Worm (Caenorhabditis elegans) whole organism, L4 larva: ENCODE measurements around the gene fbxa-165.
A peak's percentile ranks its signal among the peaks of the same experiment; 100 is the strongest.

ENCODE experiments used
- D1046.2 ChIP-seq: fragments of 200-800 bp; sonication (Bioruptor generic); IDR thresholded peaks from 2 replicates; pipeline ENCODE4 v1.3.6; 2022; ENCODE audit warnings: missing genetic modification characterization, missing compliant biosample characterization
- F26F4.8 ChIP-seq: fragments of 200-800 bp; sonication (Bioruptor generic); conservative IDR thresholded peaks from 2 replicates; pipeline ENCODE4 v1.3.6; 2022; ENCODE audit warnings: missing genetic modification characterization, missing compliant biosample characterization
- F37D6.2 ChIP-seq: sonication (generic microtip); optimal IDR thresholded peaks from 2 replicates; lab custom pipeline; 2016; ENCODE audit warnings: mild to moderate bottlenecking, missing genetic modification characterization, missing compliant biosample characterization
- R02D3.7 ChIP-seq: fragments of 150-350 bp; sonication (generic microtip); optimal IDR thresholded peaks from 3 replicates; lab custom pipeline; 2014; ENCODE audit warnings: missing biosample characterization, missing genetic modification characterization
- Y5F2A.4 ChIP-seq: fragments of 200-800 bp; sonication (Bioruptor generic); optimal IDR thresholded peaks from 2 replicates; lab custom pipeline; 2018; ENCODE audit warnings: mild to moderate bottlenecking, missing genetic modification characterization, missing compliant biosample characterization
- ZK337.2 ChIP-seq: fragments of 200-800 bp; sonication (Bioruptor generic); IDR thresholded peaks from 2 replicates; pipeline ENCODE4 v1.3.6; 2022; ENCODE audit warnings: missing genetic modification reagents, missing genetic modification characterization, missing compliant biosample characterization
- ZK546.5 ChIP-seq, 2 experiments: sonication (generic microtip); optimal IDR thresholded peaks; 2 replicates each; lab custom pipeline; 2017; ENCODE audit warnings: missing biosample characterization in 2 of 2, missing genetic modification characterization in 2 of 2
- aly-2 ChIP-seq: sonication (generic microtip); optimal IDR thresholded peaks from 2 replicates; lab custom pipeline; 2018; ENCODE audit warnings: missing biosample characterization, missing genetic modification characterization
- ama-1 ChIP-seq: fragments of 150-350 bp; optimal IDR thresholded peaks from 2 replicates; lab custom pipeline; 2014; ENCODE audit warnings: inconsistent platforms, mixed read lengths
- attf-4 ChIP-seq: sonication (generic microtip); optimal IDR thresholded peaks from 3 replicates; lab custom pipeline; 2017; ENCODE audit warnings: missing biosample characterization, missing genetic modification characterization
- ceh-20 ChIP-seq: fragments of 200-800 bp; sonication (Bioruptor generic); IDR thresholded peaks from 2 replicates; pipeline ENCODE4 v1.3.6; 2022; ENCODE audit warnings: missing genetic modification reagents, missing genetic modification characterization, missing compliant biosample characterization
- ceh-32 ChIP-seq: sonication (generic microtip); optimal IDR thresholded peaks from 2 replicates; lab custom pipeline; 2016; ENCODE audit warnings: mild to moderate bottlenecking, missing genetic modification characterization, missing compliant biosample characterization; ENCODE audit not compliant: poor library complexity
- ceh-62 ChIP-seq: sonication (generic microtip); optimal IDR thresholded peaks from 2 replicates; lab custom pipeline; 2017; ENCODE audit warnings: missing biosample characterization, missing genetic modification characterization
- ceh-82 ChIP-seq: sonication (generic microtip); optimal IDR thresholded peaks from 2 replicates; lab custom pipeline; 2017; ENCODE audit warnings: missing biosample characterization, missing genetic modification characterization
- cey-2 ChIP-seq: sonication (generic microtip); optimal IDR thresholded peaks from 3 replicates; lab custom pipeline; 2017; ENCODE audit warnings: missing genetic modification characterization, mild to moderate bottlenecking, missing compliant biosample characterization, antibody characterized with exemption, borderline replicate concordance; ENCODE audit not compliant: insufficient read depth
- ctbp-1 ChIP-seq: fragments of 200-800 bp; sonication (Bioruptor generic); IDR thresholded peaks from 2 replicates; pipeline ENCODE4 v1.3.6; 2022; ENCODE audit warnings: missing genetic modification reagents, missing genetic modification characterization, missing compliant biosample characterization
- dmd-6 ChIP-seq: fragments of 200-800 bp; sonication (Bioruptor generic); IDR thresholded peaks from 2 replicates; pipeline ENCODE4 v1.3.6; 2022; ENCODE audit warnings: missing genetic modification reagents, missing genetic modification characterization, missing compliant biosample characterization
- egl-43 ChIP-seq: fragments of 200-800 bp; sonication (Bioruptor generic); IDR thresholded peaks from 2 replicates; pipeline ENCODE4 v1.3.6; 2022; ENCODE audit warnings: missing genetic modification reagents, missing genetic modification characterization, missing compliant biosample characterization
- hif-1 ChIP-seq, 2 experiments: sonication (generic microtip); optimal IDR thresholded peaks; 2 replicates each; lab custom pipeline; 2016 to 2017; ENCODE audit warnings: missing compliant biosample characterization in 2 of 2, missing genetic modification characterization in 2 of 2, missing genetic modification reagents in 2 of 2, missing genotype in 2 of 2, mild to moderate bottlenecking in 1 of 2
- hlh-11 ChIP-seq: fragments of 200-800 bp; sonication (Bioruptor generic); optimal IDR thresholded peaks from 2 replicates; lab custom pipeline; 2018; ENCODE audit warnings: mild to moderate bottlenecking, missing genetic modification characterization, missing compliant biosample characterization
- hmg-1.1 ChIP-seq: fragments of 200-800 bp; sonication (Bioruptor generic); IDR thresholded peaks from 2 replicates; pipeline ENCODE4 v1.3.6; 2022; ENCODE audit warnings: missing genetic modification reagents, missing genetic modification characterization, missing compliant biosample characterization
- jun-1 ChIP-seq: fragments of 150-350 bp; optimal IDR thresholded peaks from 2 replicates; lab custom pipeline; 2014; ENCODE audit warnings: missing biosample characterization, missing genetic modification reagents, missing genetic modification characterization
- lim-7 ChIP-seq: fragments of 200-800 bp; sonication (Bioruptor generic); IDR thresholded peaks from 2 replicates; pipeline ENCODE4 v1.3.6; 2022; ENCODE audit warnings: missing genetic modification characterization, missing compliant biosample characterization
- lin-29 ChIP-seq: fragments of 200-800 bp; sonication (Bioruptor generic); IDR thresholded peaks from 2 replicates; pipeline ENCODE4 v1.3.6; 2022; ENCODE audit warnings: missing genetic modification reagents, missing genetic modification characterization, missing compliant biosample characterization
- lir-3 ChIP-seq: sonication (generic microtip); optimal IDR thresholded peaks from 2 replicates; lab custom pipeline; 2016; ENCODE audit warnings: mild to moderate bottlenecking, missing genetic modification characterization, missing compliant biosample characterization
- mep-1 ChIP-seq: fragments of 150-350 bp; sonication (generic microtip); optimal IDR thresholded peaks from 3 replicates; lab custom pipeline; 2014; ENCODE audit warnings: missing biosample characterization, missing genetic modification characterization
- mes-2 ChIP-seq: sonication (generic microtip); optimal IDR thresholded peaks from 2 replicates; lab custom pipeline; 2016; ENCODE audit warnings: missing genotype, mild to moderate bottlenecking, missing genetic modification characterization, missing compliant biosample characterization; ENCODE audit not compliant: poor library complexity, severe bottlenecking
- mxl-3 ChIP-seq: fragments of 200-800 bp; sonication (Bioruptor generic); optimal IDR thresholded peaks from 2 replicates; lab custom pipeline; 2018; ENCODE audit warnings: mild to moderate bottlenecking, missing genetic modification characterization, missing compliant biosample characterization
- nhr-10 ChIP-seq: fragments of 150-350 bp; optimal IDR thresholded peaks from 2 replicates; lab custom pipeline; 2014; ENCODE audit warnings: missing biosample characterization, missing genetic modification characterization
- nhr-102 ChIP-seq: sonication (generic microtip); optimal IDR thresholded peaks from 2 replicates; lab custom pipeline; 2016; ENCODE audit warnings: mild to moderate bottlenecking, missing genetic modification characterization, moderate library complexity, missing compliant biosample characterization
- nhr-11 ChIP-seq: fragments of 150-350 bp; optimal IDR thresholded peaks from 2 replicates; lab custom pipeline; 2014; ENCODE audit warnings: missing biosample characterization, missing genetic modification characterization
- nhr-237 ChIP-seq: sonication (generic microtip); optimal IDR thresholded peaks from 2 replicates; lab custom pipeline; 2017; ENCODE audit warnings: missing biosample characterization, missing genetic modification characterization
- nhr-25 ChIP-seq: sonication (generic microtip); optimal IDR thresholded peaks from 2 replicates; lab custom pipeline; 2017; ENCODE audit warnings: missing genetic modification characterization, mild to moderate bottlenecking, missing compliant biosample characterization, antibody characterized with exemption, moderate library complexity, borderline replicate concordance; ENCODE audit not compliant: insufficient read depth
- nhr-42 ChIP-seq: fragments of 200-800 bp; sonication (Bioruptor generic); IDR thresholded peaks from 2 replicates; pipeline ENCODE4 v1.3.6; 2022; ENCODE audit warnings: missing genetic modification characterization, missing compliant biosample characterization
- nhr-6 ChIP-seq: fragments of 150-350 bp; optimal IDR thresholded peaks from 2 replicates; lab custom pipeline; 2014; ENCODE audit warnings: missing biosample characterization, missing genetic modification characterization
- nhr-76 ChIP-seq: fragments of 150-350 bp; optimal IDR thresholded peaks from 2 replicates; lab custom pipeline; 2014; ENCODE audit warnings: missing biosample characterization, missing genetic modification characterization
- nhr-77 ChIP-seq: fragments of 150-350 bp; optimal IDR thresholded peaks from 2 replicates; lab custom pipeline; 2014; ENCODE audit warnings: missing biosample characterization, missing genetic modification characterization
- pha-4 ChIP-seq, 2 experiments: fragments of 150-350 bp in 1 of 2; fragments of 200-800 bp in 1 of 2; sonication (Bioruptor generic) in 1 of 2; IDR thresholded peaks in 1 of 2; optimal IDR thresholded peaks in 1 of 2; 2 replicates each; pipeline versions ENCODE4 v1.3.6 to Lab custom; 2014 to 2022; ENCODE audit warnings: missing genetic modification characterization in 2 of 2, missing genetic modification reagents in 2 of 2, missing biosample characterization in 1 of 2, missing compliant biosample characterization in 1 of 2
- pqm-1 ChIP-seq: sonication (generic microtip); optimal IDR thresholded peaks from 2 replicates; lab custom pipeline; 2017; ENCODE audit warnings: missing biosample characterization, missing genetic modification characterization
- saeg-2 ChIP-seq: fragments of 200-800 bp; sonication (Bioruptor generic); IDR thresholded peaks from 2 replicates; pipeline ENCODE4 v1.3.6; 2022; ENCODE audit warnings: missing genetic modification reagents, missing genetic modification characterization, missing compliant biosample characterization
- sdz-12 ChIP-seq: fragments of 200-800 bp; sonication (Bioruptor generic); optimal IDR thresholded peaks from 2 replicates; lab custom pipeline; 2018; ENCODE audit warnings: mild to moderate bottlenecking, missing genetic modification characterization, missing compliant biosample characterization
- set-16 ChIP-seq: fragments of 200-800 bp; sonication (Bioruptor generic); IDR thresholded peaks from 2 replicates; pipeline ENCODE4 v1.3.6; 2022; ENCODE audit warnings: missing genetic modification reagents, missing genetic modification characterization, missing compliant biosample characterization
- skn-1 ChIP-seq: fragments of 150-350 bp; optimal IDR thresholded peaks from 2 replicates; lab custom pipeline; 2014; ENCODE audit warnings: missing biosample characterization, missing genetic modification characterization
- unc-62 ChIP-seq, 3 experiments: fragments of 150-350 bp in 1 of 3; sonication (generic microtip); optimal IDR thresholded peaks in 2 of 3; peaks in 1 of 3; 1 replicate in 1 of 3; 2 replicates in 2 of 3; lab custom pipeline; 2014 to 2017; ENCODE audit warnings: missing biosample characterization in 3 of 3, missing genetic modification characterization in 3 of 3, missing genetic modification reagents in 3 of 3, missing genotype in 1 of 3
- zip-2 ChIP-seq: fragments of 150-350 bp; optimal IDR thresholded peaks from 2 replicates; lab custom pipeline; 2014; ENCODE audit warnings: missing biosample characterization, missing genetic modification characterization

The fbxa-165 gene

DNA sequence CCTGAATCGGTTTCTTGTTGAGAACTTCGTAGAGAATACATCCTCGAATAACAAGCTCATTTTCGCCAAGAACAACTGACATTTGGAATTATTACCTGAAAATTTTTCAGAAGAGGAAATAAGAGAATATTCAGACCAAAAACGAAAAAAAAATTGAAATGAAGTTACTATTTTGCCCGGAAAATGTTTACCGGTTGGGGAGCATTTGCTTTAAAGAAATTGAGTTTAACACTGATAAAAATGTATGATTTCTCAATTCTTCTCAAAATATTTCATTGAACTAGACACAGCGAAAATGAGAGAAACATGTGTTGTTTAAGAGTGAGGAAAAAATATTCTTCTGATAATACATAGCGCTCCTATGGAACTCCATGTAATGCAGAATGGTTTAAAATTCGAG, at the start of gene fbxa-165:
TSS of gene fbxa-165 (minus strand) at position 101 of the 400 bp plus-strand sequence.
- peak in 1 of 2 experiments; percentile 36 for TF ChIP-seq unc-62 (GFP tag; optimal IDR thresholded peaks at IDR 0.05 in 1 of 2; lab: Kevin White, UChicago)
- no peak for TF ChIP-seq unc-62 (tag; optimal IDR thresholded peaks at IDR 0.05; lab: Kevin White, UChicago)
- no peak for TF ChIP-seq hmg-1.1
- no peak for TF ChIP-seq nhr-10 (tag; lab: Kevin White, UChicago)

DNA sequence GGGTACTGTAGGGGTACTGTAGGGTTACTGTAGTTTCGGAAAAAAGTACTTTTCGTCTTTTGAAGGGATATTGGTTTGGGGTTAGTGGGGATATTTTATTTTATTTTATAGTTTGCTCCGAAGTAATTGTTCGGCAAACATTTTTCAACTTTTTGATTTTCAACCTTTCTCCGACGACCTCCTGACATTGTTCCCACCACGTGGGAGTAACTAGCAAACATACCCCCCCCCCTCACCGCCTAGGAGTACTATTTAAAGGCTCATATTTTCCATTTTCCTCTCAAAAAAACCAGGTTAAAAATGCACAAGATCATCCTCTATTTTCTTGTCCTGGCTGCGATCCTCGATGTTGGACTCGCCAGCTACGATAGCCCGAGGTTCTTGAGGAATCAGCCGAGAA, 49.7 kb upstream of the fbxa-165 start, which contains the start of gene srlf-29:
TSS of gene srlf-29 (plus strand) at position 301 of the 400 bp plus-strand sequence.
- TF ChIP-seq unc-62 (GFP tag; optimal IDR thresholded peaks at IDR 0.05 in 1 of 2; lab: Kevin White, UChicago): peak in 1 of 2 experiments; percentile 49
- no peak for TF ChIP-seq unc-62 (tag; optimal IDR thresholded peaks at IDR 0.05; lab: Kevin White, UChicago)
- no peak for TF ChIP-seq ZK337.2

DNA sequence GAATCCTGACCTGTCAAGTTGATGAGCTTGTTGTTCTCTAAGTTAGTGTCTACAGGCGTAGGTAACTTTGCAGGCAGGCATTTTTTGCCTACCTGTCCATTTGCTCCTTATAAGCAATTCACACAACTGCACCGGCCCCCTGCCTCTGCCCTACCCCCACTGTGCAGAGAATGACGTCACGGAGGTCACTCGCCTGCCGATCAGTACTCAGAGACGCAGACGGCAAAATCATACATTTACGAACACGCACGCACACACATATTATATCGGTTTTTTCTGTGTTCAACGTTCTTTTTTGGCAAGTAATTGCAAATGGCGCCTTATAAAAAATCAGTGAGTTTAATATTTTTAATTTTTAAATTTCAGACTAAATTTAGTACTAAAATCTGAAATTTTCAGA, 47.2 kb upstream of the fbxa-165 start, which contains the start of gene duxl-1:
TSS of gene duxl-1 (plus strand) at position 184 of the 400 bp plus-strand sequence.
- TF ChIP-seq nhr-42 (GFP tag; lab: Robert Waterston, UW) (no peak), egl-43 (GFP tag; lab: Robert Waterston, UW) (no peak), ctbp-1 (no peak), mep-1 (tag; lab: Kevin White, UChicago) (no peak), dmd-6 (peak; percentile 76), nhr-77 (tag; lab: Kevin White, UChicago) (no peak), D1046.2 (GFP tag; lab: Robert Waterston, UW) (no peak), nhr-11 (tag; lab: Kevin White, UChicago) (no peak), nhr-237 (tag; lab: Kevin White, UChicago) (no peak), nhr-76 (tag; lab: Kevin White, UChicago) (no peak), saeg-2 (GFP tag; lab: Robert Waterston, UW) (no peak), nhr-102 (tag; lab: Kevin White, UChicago) (peak; percentile 11), ceh-20 (GFP tag; lab: Robert Waterston, UW) (no peak), F26F4.8 (GFP tag; lab: Robert Waterston, UW) (no peak), ceh-82 (no peak), hif-1 (tag; optimal IDR thresholded peaks at IDR 0.05; lab: Kevin White, UChicago) (peak in 1 of 2 experiments; percentile 86), lir-3 (tag; lab: Kevin White, UChicago) (no peak), jun-1 (tag; lab: Kevin White, UChicago) (no peak), Y5F2A.4 (GFP tag; lab: Kevin White, UChicago) (no peak), nhr-6 (no peak), attf-4 (tag; lab: Kevin White, UChicago) (no peak), lim-7 (GFP tag; lab: Robert Waterston, UW) (no peak), zip-2 (tag; lab: Kevin White, UChicago) (no peak), ama-1 (lab: Kevin White, UChicago) (no peak), nhr-10 (tag; lab: Kevin White, UChicago) (no peak), pha-4 (GFP tag; IDR thresholded peaks at IDR 0.05; lab: Robert Waterston, UW) (no peak), pha-4 (tag; optimal IDR thresholded peaks at IDR 0.05; lab: Kevin White, UChicago) (no peak), nhr-25 (tag; lab: Kevin White, UChicago) (no peak), set-16 (GFP tag; lab: Robert Waterston, UW) (no peak), hlh-11 (peak; percentile 65), sdz-12 (no peak), cey-2 (tag; lab: Kevin White, UChicago) (no peak), lin-29 (no peak), ceh-62 (tag; lab: Kevin White, UChicago) (no peak), hmg-1.1 (peak; percentile 33; the same call in 1 of the 2 replicates), mes-2 (tag; lab: Kevin White, UChicago) (peak; percentile 71), unc-62 (GFP tag; optimal IDR thresholded peaks at IDR 0.05 in 1 of 2; lab: Kevin White, UChicago) (peak in 1 of 2 experiments; percentile 81), unc-62 (tag; optimal IDR thresholded peaks at IDR 0.05; lab: Kevin White, UChicago) (no peak), pqm-1 (tag; lab: Kevin White, UChicago) (peak; percentile 16), skn-1 (tag; lab: Kevin White, UChicago) (no peak), F37D6.2 (no peak), R02D3.7 (tag; lab: Kevin White, UChicago) (no peak), aly-2 (no peak), mxl-3 (GFP tag; lab: Kevin White, UChicago) (peak; percentile 7), ZK546.5 (tag; optimal IDR thresholded peaks at IDR 0.05; lab: Kevin White, UChicago) (no peak), ceh-32 (no peak)
